Worm (Caenorhabditis elegans) whole organism, late embryonic: Measurements from ENCODE around the gene bckd-1A.

ENCODE experiments used
- ceh-31 ChIP-seq: sonication (generic microtip); optimal IDR thresholded peaks from 2 replicates; lab custom pipeline; 2016; ENCODE audit warnings: missing genetic modification characterization, missing compliant biosample characterization
- gmeb-2 ChIP-seq: sonication (generic microtip); optimal IDR thresholded peaks from 2 replicates; lab custom pipeline; 2016; ENCODE audit warnings: missing genetic modification characterization, inconsistent platforms, missing compliant biosample characterization
- nfya-1 ChIP-seq: sonication (generic microtip); optimal IDR thresholded peaks from 2 replicates; lab custom pipeline; 2017; ENCODE audit warnings: missing genetic modification characterization, mild to moderate bottlenecking, missing compliant biosample characterization, antibody characterized with exemption, moderate library complexity
- unc-86 ChIP-seq: sonication (generic microtip); optimal IDR thresholded peaks from 2 replicates; lab custom pipeline; 2016; ENCODE audit warnings: missing genetic modification characterization, missing compliant biosample characterization

DNA sequence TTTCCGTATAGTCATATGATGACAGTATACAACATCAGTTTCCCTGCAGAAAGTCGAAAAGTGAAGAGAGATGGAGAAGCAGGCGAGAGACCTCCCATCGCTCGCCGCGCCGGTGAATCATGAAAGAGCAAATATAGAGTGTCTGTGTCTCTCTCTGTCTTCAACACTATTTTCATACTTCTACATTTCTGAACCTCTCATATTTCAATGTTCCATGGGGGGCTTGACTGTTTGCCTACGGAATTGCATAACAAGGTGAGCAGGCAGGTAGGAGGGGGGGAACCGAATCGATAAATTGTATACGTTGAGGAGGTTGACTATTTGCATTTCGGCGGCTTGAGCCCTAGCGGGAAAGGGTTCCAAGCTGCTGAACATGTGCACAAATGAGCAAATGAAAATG, 52.4 kb downstream of the bckd-1A start:
- TF ChIP-seq unc-86, result no peak
- peak; percentile 49 for TF ChIP-seq nfya-1
- TF ChIP-seq gmeb-2 (tag; lab: Kevin White, UChicago), result no peak
- TF ChIP-seq ceh-31, result no peak
